Worm (Caenorhabditis elegans) whole organism, L2 larva: Measurements from ENCODE around the gene rbm-7.
A peak's percentile ranks its signal among the peaks of the same experiment; 100 is the strongest.

ENCODE experiments used
- C34F6.9 ChIP-seq: fragments of 150-350 bp; optimal IDR thresholded peaks from 2 replicates; lab custom pipeline; 2014; ENCODE audit warnings: missing biosample characterization, missing genetic modification characterization
- F13H6.1 ChIP-seq: sonication (generic microtip); optimal IDR thresholded peaks from 2 replicates; lab custom pipeline; 2016; ENCODE audit warnings: missing genetic modification characterization, missing compliant biosample characterization
- R02D3.7 ChIP-seq: fragments of 150-350 bp; optimal IDR thresholded peaks from 2 replicates; lab custom pipeline; 2014; ENCODE audit warnings: missing biosample characterization, missing genetic modification characterization
- Y55F3AM.14 ChIP-seq: fragments of 200-800 bp; sonication (Bioruptor generic); optimal IDR thresholded peaks from 2 replicates; lab custom pipeline; 2018; ENCODE audit warnings: mild to moderate bottlenecking, missing genetic modification characterization, missing compliant biosample characterization
- ZK546.5 ChIP-seq: sonication (generic microtip); optimal IDR thresholded peaks from 2 replicates; lab custom pipeline; 2017; ENCODE audit warnings: missing biosample characterization, missing genetic modification characterization
- alr-1 ChIP-seq: fragments of 150-350 bp; optimal IDR thresholded peaks from 2 replicates; lab custom pipeline; 2014; ENCODE audit warnings: missing biosample characterization, missing genetic modification characterization
- aly-2 ChIP-seq: fragments of 150-350 bp; optimal IDR thresholded peaks from 2 replicates; lab custom pipeline; 2014; ENCODE audit warnings: missing biosample characterization, missing genetic modification characterization
- ama-1 ChIP-seq: fragments of 150-350 bp; optimal IDR thresholded peaks from 2 replicates; lab custom pipeline; 2018; ENCODE audit warnings: inconsistent platforms
- blmp-1 ChIP-seq: sonication (generic microtip); optimal IDR thresholded peaks from 2 replicates; lab custom pipeline; 2017; ENCODE audit warnings: missing genetic modification characterization, mild to moderate bottlenecking, missing compliant biosample characterization, antibody characterized with exemption, moderate library complexity; ENCODE audit not compliant: insufficient read depth
- ceh-16 ChIP-seq: fragments of 150-350 bp; optimal IDR thresholded peaks from 2 replicates; lab custom pipeline; 2014; ENCODE audit warnings: missing biosample characterization, missing genetic modification characterization
- crh-2 ChIP-seq: sonication (generic microtip); optimal IDR thresholded peaks from 2 replicates; lab custom pipeline; 2017; ENCODE audit warnings: missing biosample characterization, missing genetic modification characterization
- dmd-4 ChIP-seq: sonication (generic microtip); optimal IDR thresholded peaks from 2 replicates; lab custom pipeline; 2017; ENCODE audit warnings: missing biosample characterization, missing genetic modification characterization
- egl-27 ChIP-seq: sonication (generic microtip); optimal IDR thresholded peaks from 3 replicates; lab custom pipeline; 2017; ENCODE audit warnings: missing biosample characterization, missing genetic modification reagents, missing genetic modification characterization
- elt-3 ChIP-seq: sonication (generic microtip); optimal IDR thresholded peaks from 2 replicates; lab custom pipeline; 2017; ENCODE audit warnings: missing biosample characterization, missing genetic modification characterization
- fos-1 ChIP-seq: fragments of 150-350 bp; optimal IDR thresholded peaks from 2 replicates; lab custom pipeline; 2014; ENCODE audit warnings: missing biosample characterization, missing genetic modification characterization
- gmeb-1 ChIP-seq: fragments of 150-350 bp; optimal IDR thresholded peaks from 2 replicates; lab custom pipeline; 2014; ENCODE audit warnings: missing biosample characterization, missing genetic modification characterization
- lin-11 ChIP-seq: fragments of 150-350 bp; sonication (generic microtip); optimal IDR thresholded peaks from 2 replicates; lab custom pipeline; 2014; ENCODE audit warnings: missing biosample characterization, missing genetic modification characterization, inconsistent platforms, mixed read lengths
- lin-13 ChIP-seq: fragments of 150-350 bp; optimal IDR thresholded peaks from 2 replicates; lab custom pipeline; 2014; ENCODE audit warnings: missing biosample characterization, missing genetic modification reagents, missing genetic modification characterization
- lsy-2 ChIP-seq, 2 experiments: fragments of 150-350 bp in 1 of 2; sonication (generic microtip) in 1 of 2; optimal IDR thresholded peaks; 2 replicates each; lab custom pipeline; 2014 to 2017; ENCODE audit warnings: missing biosample characterization in 2 of 2, missing genetic modification characterization in 2 of 2
- mab-5 ChIP-seq: fragments of 150-350 bp; optimal IDR thresholded peaks from 2 replicates; lab custom pipeline; 2014; ENCODE audit warnings: missing biosample characterization, missing genetic modification characterization
- mbf-1 ChIP-seq: sonication (generic microtip); optimal IDR thresholded peaks from 2 replicates; lab custom pipeline; 2017; ENCODE audit warnings: missing biosample characterization, missing genetic modification characterization
- nhr-10 ChIP-seq: sonication (generic microtip); optimal IDR thresholded peaks from 2 replicates; lab custom pipeline; 2017; ENCODE audit warnings: missing biosample characterization, missing genetic modification characterization
- nhr-11 ChIP-seq: fragments of 150-350 bp; optimal IDR thresholded peaks from 2 replicates; lab custom pipeline; 2014; ENCODE audit warnings: missing biosample characterization, missing genetic modification characterization
- nhr-129 ChIP-seq: fragments of 150-350 bp; optimal IDR thresholded peaks from 2 replicates; lab custom pipeline; 2014; ENCODE audit warnings: missing biosample characterization, missing genetic modification characterization
- nhr-21 ChIP-seq: fragments of 150-350 bp; optimal IDR thresholded peaks from 2 replicates; lab custom pipeline; 2014; ENCODE audit warnings: missing biosample characterization, missing genetic modification characterization
- nhr-237 ChIP-seq: fragments of 150-350 bp; optimal IDR thresholded peaks from 2 replicates; lab custom pipeline; 2014; ENCODE audit warnings: missing biosample characterization, missing genetic modification characterization
- nhr-25 ChIP-seq: fragments of 150-350 bp; sonication (generic microtip); optimal IDR thresholded peaks from 3 replicates; lab custom pipeline; 2014; ENCODE audit warnings: missing biosample characterization, missing genetic modification characterization
- nhr-77 ChIP-seq: fragments of 150-350 bp; optimal IDR thresholded peaks from 2 replicates; lab custom pipeline; 2014; ENCODE audit warnings: missing biosample characterization, missing genetic modification characterization
- peb-1 ChIP-seq: fragments of 150-350 bp; optimal IDR thresholded peaks from 2 replicates; lab custom pipeline; 2014; ENCODE audit warnings: missing biosample characterization, missing genetic modification characterization
- sem-4 ChIP-seq: fragments of 150-350 bp; optimal IDR thresholded peaks from 2 replicates; lab custom pipeline; 2014; ENCODE audit warnings: missing biosample characterization, missing genetic modification reagents, missing genetic modification characterization
- skn-1 ChIP-seq: sonication (generic microtip); optimal IDR thresholded peaks from 2 replicates; lab custom pipeline; 2017; ENCODE audit warnings: missing biosample characterization, missing genetic modification characterization
- sma-3 ChIP-seq: sonication (generic microtip); optimal IDR thresholded peaks from 2 replicates; lab custom pipeline; 2016; ENCODE audit warnings: missing genetic modification reagents, missing genetic modification characterization, missing compliant biosample characterization
- sma-9 ChIP-seq, 2 experiments: fragments of 150-350 bp in 1 of 2; sonication (generic microtip) in 1 of 2; optimal IDR thresholded peaks; 2 replicates each; lab custom pipeline; 2014 to 2016; ENCODE audit warnings: missing genetic modification characterization in 2 of 2, mild to moderate bottlenecking in 1 of 2, missing biosample characterization in 1 of 2, missing compliant biosample characterization in 1 of 2, missing genetic modification reagents in 1 of 2, moderate library complexity in 1 of 2
- snpc-4 ChIP-seq: fragments of 150-350 bp; optimal IDR thresholded peaks from 2 replicates; lab custom pipeline; 2014; ENCODE audit warnings: missing biosample characterization, missing genetic modification characterization
- unc-39 ChIP-seq: fragments of 150-350 bp; optimal IDR thresholded peaks from 2 replicates; lab custom pipeline; 2014; ENCODE audit warnings: missing biosample characterization, missing genetic modification characterization
- unc-55 ChIP-seq: fragments of 150-350 bp; sonication (generic microtip); optimal IDR thresholded peaks from 3 replicates; lab custom pipeline; 2014; ENCODE audit warnings: missing biosample characterization, missing genetic modification reagents, missing genetic modification characterization
- unc-62 ChIP-seq: fragments of 150-350 bp; optimal IDR thresholded peaks from 2 replicates; lab custom pipeline; 2014; ENCODE audit warnings: missing biosample characterization, missing genetic modification reagents, missing genetic modification characterization
- zag-1 ChIP-seq: fragments of 150-350 bp; optimal IDR thresholded peaks from 2 replicates; lab custom pipeline; 2014; ENCODE audit warnings: missing biosample characterization, missing genetic modification characterization
- ztf-1 ChIP-seq: fragments of 200-800 bp; sonication (Bioruptor generic); conservative IDR thresholded peaks from 2 replicates; pipeline ENCODE4 v1.3.6; 2022; ENCODE audit warnings: missing genetic modification characterization, missing compliant biosample characterization
- ztf-11 ChIP-seq: sonication (generic microtip); optimal IDR thresholded peaks from 2 replicates; lab custom pipeline; 2017; ENCODE audit warnings: missing biosample characterization, missing genetic modification characterization
- ztf-4 ChIP-seq: fragments of 150-350 bp; optimal IDR thresholded peaks from 2 replicates; lab custom pipeline; 2014; ENCODE audit warnings: missing biosample characterization, missing genetic modification characterization

Gene rbm-7

ce11 chrIII:12931786-12932427, at the start of gene rbm-7:
TSS of gene rbm-7 (minus strand) at chrIII:12931867.
- no peak for TF ChIP-seq nhr-237 (tag; lab: Kevin White, UChicago)
- TF ChIP-seq nhr-77 (tag; lab: Kevin White, UChicago) = no peak
- TF ChIP-seq alr-1 (tag; lab: Kevin White, UChicago) = no peak
- TF ChIP-seq lsy-2 (tag; optimal IDR thresholded peaks at IDR 0.05; lab: Kevin White, UChicago) = peak; percentile 85 to 88
- no peak for TF ChIP-seq ceh-16 (tag; lab: Kevin White, UChicago)
- TF ChIP-seq nhr-10 (tag; lab: Kevin White, UChicago) = no peak
- no peak for TF ChIP-seq ztf-1 (GFP tag; lab: Robert Waterston, UW)
- no peak for TF ChIP-seq skn-1 (tag; lab: Kevin White, UChicago)
- peak; percentile 58 for TF ChIP-seq lin-13
- peak; percentile 81 for TF ChIP-seq gmeb-1 (tag; lab: Kevin White, UChicago)
- no peak for TF ChIP-seq peb-1 (tag; lab: Kevin White, UChicago)
- TF ChIP-seq C34F6.9 (tag; lab: Kevin White, UChicago) = peak; percentile 84
- no peak for TF ChIP-seq aly-2 (tag; lab: Kevin White, UChicago)
- no peak for TF ChIP-seq ztf-4 (tag; lab: Kevin White, UChicago)
- no peak for TF ChIP-seq nhr-11 (tag; lab: Kevin White, UChicago)
- TF ChIP-seq elt-3 (tag; lab: Kevin White, UChicago) = no peak
- peak; percentile 37 for TF ChIP-seq fos-1
- TF ChIP-seq unc-62 (GFP tag; lab: Kevin White, UChicago) = no peak
- no peak for TF ChIP-seq snpc-4 (tag; lab: Kevin White, UChicago)
- TF ChIP-seq sma-3 = peak; percentile 36
- TF ChIP-seq R02D3.7 = peak; percentile 30
- TF ChIP-seq sem-4 (tag; lab: Kevin White, UChicago) = peak; percentile 59
- TF ChIP-seq Y55F3AM.14 (GFP tag; lab: Kevin White, UChicago) = no peak
- peak; percentile 78 for TF ChIP-seq unc-55 (GFP tag; lab: Kevin White, UChicago)
- peak; percentile 49 for TF ChIP-seq nhr-25
- TF ChIP-seq mab-5 (tag; lab: Kevin White, UChicago) = peak; percentile 44
- no peak for TF ChIP-seq blmp-1 (tag; lab: Kevin White, UChicago)
- peak; percentile 37 for TF ChIP-seq ama-1 (lab: Kevin White, UChicago)
- peak; percentile 70 for TF ChIP-seq crh-2 (tag; lab: Kevin White, UChicago)
- peak; percentile 40 for TF ChIP-seq egl-27 (tag; lab: Kevin White, UChicago)
- peak; percentile 37 for TF ChIP-seq nhr-21
- TF ChIP-seq F13H6.1 = peak; percentile 75
- TF ChIP-seq nhr-129 (tag; lab: Kevin White, UChicago) = peak; percentile 63
- peak; percentile 67 for TF ChIP-seq lin-11 (tag; lab: Kevin White, UChicago)

- TF ChIP-seq sma-9 (GFP tag; optimal IDR thresholded peaks at IDR 0.05; lab: Kevin White, UChicago) (no peak), sma-9 (tag; optimal IDR thresholded peaks at IDR 0.05; lab: Kevin White, UChicago) (no peak), egl-27 (tag; lab: Kevin White, UChicago) (no peak), gmeb-1 (tag; lab: Kevin White, UChicago) (no peak), sma-3 (no peak), blmp-1 (tag; lab: Kevin White, UChicago) (no peak), R02D3.7 (no peak), sem-4 (tag; lab: Kevin White, UChicago) (no peak)
These were observed 49.1 kb upstream of the rbm-7 start, which contains the start of gene ZK1010.4 for ce11 chrIII:12980770-12981169. TSS of gene ZK1010.4 (plus strand) at chrIII:12981070.

- TF ChIP-seq nhr-11 (tag; lab: Kevin White, UChicago) (no peak), nhr-21 (peak; percentile 86), ZK546.5 (peak; percentile 37), ztf-11 (tag; lab: Kevin White, UChicago) (no peak), lsy-2 (tag; optimal IDR thresholded peaks at IDR 0.05; lab: Kevin White, UChicago) (peak; percentile 99 to 100), peb-1 (tag; lab: Kevin White, UChicago) (no peak), nhr-10 (tag; lab: Kevin White, UChicago) (peak; percentile 46), unc-55 (GFP tag; lab: Kevin White, UChicago) (peak; percentile 91), ceh-16 (tag; lab: Kevin White, UChicago) (peak; percentile 75), nhr-129 (tag; lab: Kevin White, UChicago) (peak; percentile 78), nhr-25 (peak; percentile 83), nhr-237 (tag; lab: Kevin White, UChicago) (peak; percentile 35), fos-1 (peak; percentile 66), ama-1 (lab: Kevin White, UChicago) (peak; percentile 69), sem-4 (tag; lab: Kevin White, UChicago) (peak; percentile 97), sma-3 (peak; percentile 80), elt-3 (tag; lab: Kevin White, UChicago) (no peak), ztf-4 (tag; lab: Kevin White, UChicago) (peak; percentile 59), egl-27 (tag; lab: Kevin White, UChicago) (peak; percentile 61), skn-1 (tag; lab: Kevin White, UChicago) (no peak), mbf-1 (tag; lab: Kevin White, UChicago) (no peak), crh-2 (tag; lab: Kevin White, UChicago) (peak; percentile 87), nhr-77 (tag; lab: Kevin White, UChicago) (no peak), lin-13 (peak; percentile 84), R02D3.7 (peak; percentile 100), zag-1 (tag; lab: Kevin White, UChicago) (peak; percentile 76), snpc-4 (tag; lab: Kevin White, UChicago) (peak; percentile 47), unc-39 (tag; lab: Kevin White, UChicago) (no peak), dmd-4 (tag; lab: Kevin White, UChicago) (peak; percentile 12), C34F6.9 (tag; lab: Kevin White, UChicago) (peak; percentile 79), mab-5 (tag; lab: Kevin White, UChicago) (peak; percentile 78), sma-9 (GFP tag; optimal IDR thresholded peaks at IDR 0.05; lab: Kevin White, UChicago) (peak; percentile 81), sma-9 (tag; optimal IDR thresholded peaks at IDR 0.05; lab: Kevin White, UChicago) (no peak)
These were observed 47.0 kb upstream of the rbm-7 start, which contains the start of the genes ubq-2 and frg-1 for ce11 chrIII:12978473-12979174. TSS of gene ubq-2 (minus strand) at chrIII:12978523. TSS of gene frg-1 (plus strand) at chrIII:12979162.
